Fruit fly (Drosophila melanogaster): ENCODE data around the gene CG10898.

CG10898 gene

DNA sequence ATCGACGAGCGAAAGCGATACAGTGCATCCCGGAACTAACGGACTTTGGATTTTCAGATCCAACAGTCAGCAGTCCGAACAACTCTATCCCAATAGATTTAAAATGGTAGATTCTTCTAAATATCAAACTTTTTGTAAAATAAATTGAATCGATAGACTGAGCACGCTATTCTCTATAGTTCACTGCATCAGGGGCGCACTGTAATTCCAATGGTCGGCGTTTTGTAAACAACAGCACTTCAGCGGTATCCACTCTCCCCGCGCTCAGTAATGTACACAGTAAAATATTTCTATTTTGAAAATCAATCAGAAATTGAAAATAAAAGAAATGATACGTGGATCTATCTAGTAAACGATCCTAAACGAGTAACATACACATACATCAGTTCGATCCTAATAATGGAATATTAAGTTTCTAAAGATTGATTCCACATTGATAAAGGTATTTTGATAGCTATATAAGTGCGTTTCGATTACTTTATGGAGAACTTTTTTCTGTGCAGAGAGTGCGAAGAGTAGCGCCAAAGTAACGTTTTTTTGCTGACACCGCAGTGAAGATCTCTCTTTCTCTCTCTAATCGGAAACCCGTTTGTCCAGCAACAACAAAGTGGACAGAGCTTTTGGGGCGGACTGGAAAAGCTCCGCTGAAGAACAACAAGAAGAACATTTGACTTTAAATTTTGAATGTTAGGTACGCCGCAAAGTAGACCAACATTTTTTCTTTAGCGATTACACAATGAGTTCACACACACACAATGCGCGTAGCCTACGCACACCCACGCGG is 4.9 kb downstream of the CG10898 start (continued):
- TF ChIP-seq scrt (GFP tag; optimal IDR thresholded peaks at IDR 0.05) (peak; percentile 89), ase (GFP tag; IDR thresholded peaks at IDR 0.05) (peak; percentile 84; the same call in 2 of the 3 replicates), so (GFP tag; IDR thresholded peaks at IDR 0.05) (peak; percentile 88), cad (GFP tag; optimal IDR thresholded peaks at IDR 0.05) (no peak), caup (GFP tag; optimal IDR thresholded peaks at IDR 0.05; ENCODE audit: severe bottlenecking) (peak; percentile 90), salm (tag; optimal IDR thresholded peaks at IDR 0.05) (peak; percentile 72), CG4360 (GFP tag; IDR thresholded peaks at IDR 0.05) (peak; percentile 60; the same call in 1 of the 2 replicates), CG9876 (GFP tag; optimal IDR thresholded peaks at IDR 0.05) (peak; percentile 69), zf30C (GFP tag; optimal IDR thresholded peaks at IDR 0.05) (no peak), Bteb2 (GFP tag; optimal IDR thresholded peaks at IDR 0.05) (peak; percentile 83), Sin3A (optimal IDR thresholded peaks at IDR 0.05) (no peak), CG12769 (tag; optimal IDR thresholded peaks at IDR 0.05) (peak; percentile 95), CG11695 (GFP tag; IDR thresholded peaks at IDR 0.05) (peak; percentile 90), CG10267 (tag; optimal IDR thresholded peaks at IDR 0.05) (peak; percentile 88), ac (GFP tag; optimal IDR thresholded peaks at IDR 0.05) (peak; percentile 23), tio (GFP tag; optimal IDR thresholded peaks at IDR 0.05) (peak; percentile 75), Ets65A (GFP tag) (peak; percentile 98), CG11085 (GFP tag; IDR thresholded peaks at IDR 0.05) (peak; percentile 86), maf-S (GFP tag; optimal IDR thresholded peaks at IDR 0.05) (peak; percentile 83), unpg (GFP tag; optimal IDR thresholded peaks at IDR 0.05) (peak; percentile 91), Fer3 (tag; optimal IDR thresholded peaks at IDR 0.05) (peak; percentile 94), seq (GFP tag; IDR thresholded peaks at IDR 0.05) (peak; percentile 78), Pdp1 (GFP tag; optimal IDR thresholded peaks at IDR 0.05) (peak; percentile 96 to 100), NC2α (GFP tag; optimal IDR thresholded peaks at IDR 0.05) (peak; percentile 64), Ptx1 (GFP tag; IDR thresholded peaks at IDR 0.05) (peak; percentile 96), jing (GFP tag; optimal IDR thresholded peaks at IDR 0.05) (peak; percentile 75), CG8089 (GFP tag; optimal IDR thresholded peaks at IDR 0.05) (peak; percentile 70), BEAF-32 (GFP tag; optimal IDR thresholded peaks at IDR 0.05) (no peak), CG5953 (GFP tag; IDR thresholded peaks at IDR 0.05) (peak; percentile 83), cato (GFP tag; optimal IDR thresholded peaks at IDR 0.05; ENCODE audit: borderline replicate concordance) (peak; percentile 40), CG10321 (GFP tag; IDR thresholded peaks at IDR 0.05) (peak; percentile 40), Elba2 (GFP tag; optimal IDR thresholded peaks at IDR 0.05) (no peak), yki (optimal IDR thresholded peaks at IDR 0.05) (no peak), CG2129 (GFP tag; IDR thresholded peaks at IDR 0.05; ENCODE audit: partially characterized antibody) (no peak), CG4617 (GFP tag; optimal IDR thresholded peaks at IDR 0.05; ENCODE audit: borderline replicate concordance) (peak; percentile 70), CG17912 (GFP tag; optimal IDR thresholded peaks at IDR 0.05) (peak; percentile 43), Hsf (GFP tag; optimal IDR thresholded peaks at IDR 0.05) (peak; percentile 89), CG12942 (GFP tag; optimal IDR thresholded peaks at IDR 0.05) (peak; percentile 77), D19B (GFP tag; optimal IDR thresholded peaks at IDR 0.05) (peak; percentile 76), CG14050 (GFP tag; IDR thresholded peaks at IDR 0.05) (peak; percentile 73), E2f2 (GFP tag; IDR thresholded peaks at IDR 0.05) (peak; percentile 56), ewg (GFP tag; optimal IDR thresholded peaks at IDR 0.05) (peak; percentile 70), Ssrp (tag; optimal IDR thresholded peaks at IDR 0.05) (peak; percentile 72), cwo (GFP tag; optimal IDR thresholded peaks at IDR 0.05) (peak; percentile 92), D (optimal IDR thresholded peaks at IDR 0.05) (no peak), D (GFP tag; optimal IDR thresholded peaks at IDR 0.05) (peak; percentile 81), C15 (GFP tag; IDR thresholded peaks at IDR 0.05) (peak; percentile 79; the same call in 2 of the 3 replicates), CG1602 (GFP tag; optimal IDR thresholded peaks at IDR 0.05) (peak; percentile 76), al (GFP tag; IDR thresholded peaks at IDR 0.05) (peak; percentile 92), Rfx (GFP tag; IDR thresholded peaks at IDR 0.05) (peak; percentile 97)

Data from whole organism, embryonic.